Worm (Caenorhabditis elegans) whole organism, L1 larva: Measurements from ENCODE around the gene lrpr-1.

Source experiments
- C16A3.4 ChIP-seq: fragments of 150-350 bp; optimal IDR thresholded peaks from 2 replicates; lab custom pipeline; 2014; ENCODE audit warnings: missing biosample characterization, missing genetic modification characterization
- blmp-1 ChIP-seq: fragments of 150-350 bp; optimal IDR thresholded peaks from 2 replicates; lab custom pipeline; 2014; ENCODE audit warnings: missing biosample characterization, missing genetic modification characterization
- egl-27 ChIP-seq, 2 experiments: fragments of 150-350 bp in 1 of 2; sonication (generic microtip); optimal IDR thresholded peaks; 3 replicates each; lab custom pipeline; 2017 to 2018; ENCODE audit warnings: missing biosample characterization in 2 of 2, missing genetic modification characterization in 2 of 2, missing genetic modification reagents in 2 of 2
- fos-1 ChIP-seq: fragments of 150-350 bp; optimal IDR thresholded peaks from 2 replicates; lab custom pipeline; 2014; ENCODE audit warnings: missing biosample characterization, missing genetic modification characterization
- lir-3 ChIP-seq: sonication (generic microtip); optimal IDR thresholded peaks from 2 replicates; lab custom pipeline; 2016; ENCODE audit warnings: mild to moderate bottlenecking, missing genetic modification characterization, moderate library complexity, missing compliant biosample characterization; ENCODE audit not compliant: poor library complexity
- nhr-77 ChIP-seq: fragments of 150-350 bp; optimal IDR thresholded peaks from 2 replicates; lab custom pipeline; 2014; ENCODE audit warnings: missing biosample characterization, missing genetic modification characterization
- snpc-4 ChIP-seq: fragments of 150-350 bp; optimal IDR thresholded peaks from 2 replicates; lab custom pipeline; 2014; ENCODE audit warnings: missing biosample characterization, missing genetic modification characterization
- snu-23 ChIP-seq: sonication (generic microtip); optimal IDR thresholded peaks from 2 replicates; lab custom pipeline; 2016; ENCODE audit warnings: missing genetic modification characterization, missing compliant biosample characterization
- unc-62 ChIP-seq: fragments of 150-350 bp; optimal IDR thresholded peaks from 2 replicates; lab custom pipeline; 2014; ENCODE audit warnings: missing biosample characterization, missing genetic modification reagents, missing genetic modification characterization
- unc-86 ChIP-seq: sonication (generic microtip); optimal IDR thresholded peaks from 2 replicates; lab custom pipeline; 2016; ENCODE audit warnings: missing genetic modification characterization, missing compliant biosample characterization
- zag-1 ChIP-seq: fragments of 150-350 bp; optimal IDR thresholded peaks from 2 replicates; lab custom pipeline; 2014; ENCODE audit warnings: missing biosample characterization, missing genetic modification characterization
- ztf-4 ChIP-seq: fragments of 150-350 bp; optimal IDR thresholded peaks from 2 replicates; lab custom pipeline; 2014; ENCODE audit warnings: missing biosample characterization, missing genetic modification characterization

ce11 chrV:5949674-5950149 is 32.0 kb upstream of the lrpr-1 start:
- TF ChIP-seq blmp-1 (tag; lab: Kevin White, UChicago) (peak; percentile 26), egl-27 (tag; optimal IDR thresholded peaks at IDR 0.05; lab: Kevin White, UChicago) (no peak), ztf-4 (tag; lab: Kevin White, UChicago) (no peak), lir-3 (tag; lab: Kevin White, UChicago) (no peak), C16A3.4 (tag; lab: Kevin White, UChicago) (no peak), snpc-4 (tag; lab: Kevin White, UChicago) (no peak), nhr-77 (tag; lab: Kevin White, UChicago) (no peak), unc-62 (no peak), snu-23 (no peak), zag-1 (no peak), unc-86 (tag; lab: Kevin White, UChicago) (no peak), fos-1 (tag; lab: Kevin White, UChicago) (no peak)
